Fruit fly (Drosophila melanogaster) whole organism, embryonic: ENCODE data around the gene Rtnl1.

Source experiments
- Ada2b ChIP-seq: fragments of 200-800 bp; sonication (Bioruptor generic); IDR thresholded peaks from 2 replicates; pipeline ENCODE4 v1.3.6; 2022; ENCODE audit warnings: missing biosample characterization, missing genetic modification characterization
- Adf1 ChIP-seq: fragments of 200-800 bp; sonication (Bioruptor generic); IDR thresholded peaks from 2 replicates; pipeline ENCODE4 v1.3.6; 2022; ENCODE audit warnings: missing biosample characterization, missing genetic modification characterization
- Atf-2 ChIP-seq: fragments of 200-800 bp; sonication (Bioruptor generic); optimal IDR thresholded peaks from 2 replicates; lab custom pipeline; 2016; ENCODE audit warnings: missing biosample characterization, missing genetic modification characterization
- B-H1 ChIP-seq: fragments of 200-800 bp; sonication (Bioruptor generic); IDR thresholded peaks from 3 replicates; pipeline ENCODE4 v1.3.6; 2022; ENCODE audit warnings: missing biosample characterization, missing genetic modification characterization
- BEAF-32 ChIP-seq: fragments of 200-800 bp; sonication (Bioruptor generic); optimal IDR thresholded peaks from 3 replicates; lab custom pipeline; 2017; ENCODE audit warnings: missing biosample characterization, missing genetic modification characterization, mild to moderate bottlenecking, moderate library complexity, missing genetic modification reagents
- CG10321 ChIP-seq: fragments of 200-800 bp; sonication (Bioruptor generic); IDR thresholded peaks from 2 replicates; pipeline ENCODE4 v1.3.6; 2022; ENCODE audit warnings: missing biosample characterization, missing genetic modification characterization
- CG11093 ChIP-seq: fragments of 200-800 bp; sonication (Bioruptor generic); IDR thresholded peaks from 3 replicates; pipeline ENCODE4 v1.3.6; 2022; ENCODE audit warnings: missing biosample characterization, missing genetic modification characterization
- CG13296 ChIP-seq: fragments of 200-800 bp; sonication (Bioruptor generic); optimal IDR thresholded peaks from 3 replicates; lab custom pipeline; 2018; ENCODE audit warnings: missing biosample characterization, mild to moderate bottlenecking, missing genetic modification characterization
- CG14965 ChIP-seq: fragments of 200-800 bp; sonication (Bioruptor generic); optimal IDR thresholded peaks from 2 replicates; lab custom pipeline; 2016; ENCODE audit warnings: missing biosample characterization, missing genetic modification characterization, borderline replicate concordance
- CG15479 ChIP-seq: fragments of 200-800 bp; sonication (Bioruptor generic); optimal IDR thresholded peaks from 3 replicates; lab custom pipeline; 2019; ENCODE audit warnings: missing biosample characterization, mild to moderate bottlenecking, missing genetic modification characterization, moderate library complexity
- CG17829 ChIP-seq: fragments of 200-800 bp; optimal IDR thresholded peaks from 2 replicates; lab custom pipeline; 2019; ENCODE audit warnings: missing biosample characterization, mild to moderate bottlenecking, missing genetic modification characterization, moderate library complexity
- CG7745 ChIP-seq: fragments of 200-800 bp; sonication (Bioruptor generic); optimal IDR thresholded peaks from 2 replicates; lab custom pipeline; 2018; ENCODE audit warnings: missing biosample characterization, mild to moderate bottlenecking, missing genetic modification characterization, moderate library complexity
- CG7839 ChIP-seq: fragments of 200-800 bp; sonication (Bioruptor generic); optimal IDR thresholded peaks from 3 replicates; lab custom pipeline; 2018; ENCODE audit warnings: missing biosample characterization, mild to moderate bottlenecking, missing genetic modification characterization, moderate library complexity
- CG9876 ChIP-seq: fragments of 200-800 bp; sonication (Bioruptor generic); optimal IDR thresholded peaks from 2 replicates; lab custom pipeline; 2016; ENCODE audit warnings: missing biosample characterization, missing genetic modification characterization
- CrebB ChIP-seq: fragments of 200-800 bp; sonication (Bioruptor generic); optimal IDR thresholded peaks from 3 replicates; lab custom pipeline; 2018; ENCODE audit warnings: missing biosample characterization, mild to moderate bottlenecking, missing genetic modification characterization
- Deaf1 ChIP-seq: fragments of 200-800 bp; optimal IDR thresholded peaks from 3 replicates; lab custom pipeline; 2019; ENCODE audit warnings: missing biosample characterization, mild to moderate bottlenecking, missing genetic modification characterization, moderate library complexity
- Ets65A ChIP-seq: fragments of 200-800 bp; sonication (Bioruptor generic); peaks from one replicate; lab custom pipeline; 2016; ENCODE audit warnings: missing biosample characterization, missing genetic modification characterization
- Fer1 ChIP-seq: fragments of 200-800 bp; sonication (Bioruptor generic); optimal IDR thresholded peaks from 2 replicates; lab custom pipeline; 2017; ENCODE audit warnings: missing biosample characterization, mild to moderate bottlenecking, missing genetic modification characterization
- HLH4C ChIP-seq: fragments of 200-800 bp; sonication (Bioruptor generic); IDR thresholded peaks from 3 replicates; pipeline ENCODE4 v1.3.6; 2022; ENCODE audit warnings: missing biosample characterization, missing genetic modification characterization; ENCODE audit not compliant: partially characterized antibody
- Lim3 ChIP-seq: fragments of 200-800 bp; sonication (Bioruptor generic); IDR thresholded peaks from 2 replicates; pipeline ENCODE4 v1.3.6; 2022; ENCODE audit warnings: missing biosample characterization, missing genetic modification characterization
- Mrtf ChIP-seq: fragments of 200-800 bp; sonication (Bioruptor generic); IDR thresholded peaks from 3 replicates; pipeline ENCODE4 v1.3.6; 2022; ENCODE audit warnings: missing biosample characterization, missing genetic modification characterization
- NfI ChIP-seq: fragments of 200-800 bp; sonication (Bioruptor generic); optimal IDR thresholded peaks from 3 replicates; lab custom pipeline; 2018; ENCODE audit warnings: missing biosample characterization, mild to moderate bottlenecking, missing genetic modification characterization, moderate library complexity
- Oli ChIP-seq: fragments of 200-800 bp; sonication (Bioruptor generic); optimal IDR thresholded peaks from 2 replicates; lab custom pipeline; 2018; ENCODE audit warnings: missing biosample characterization, mild to moderate bottlenecking, missing genetic modification characterization, moderate library complexity
- PHDP ChIP-seq: fragments of 200-800 bp; sonication (Bioruptor generic); optimal IDR thresholded peaks from 3 replicates; lab custom pipeline; 2018; ENCODE audit warnings: missing biosample characterization, mild to moderate bottlenecking, missing genetic modification characterization, moderate library complexity
- Ptx1 ChIP-seq: fragments of 200-800 bp; sonication (Bioruptor generic); IDR thresholded peaks from 2 replicates; pipeline ENCODE4 v1.3.6; 2022; ENCODE audit warnings: missing biosample characterization, missing genetic modification characterization
- Scr ChIP-seq: fragments of 200-800 bp; sonication (Bioruptor generic); IDR thresholded peaks from 2 replicates; pipeline ENCODE4 v1.3.6; 2022; ENCODE audit warnings: missing biosample characterization, missing genetic modification characterization; ENCODE audit not compliant: partially characterized antibody
- Ssrp ChIP-seq: fragments of 200-800 bp; sonication (Bioruptor generic); optimal IDR thresholded peaks from 2 replicates; lab custom pipeline; 2018; ENCODE audit warnings: missing biosample characterization, mild to moderate bottlenecking, missing genetic modification characterization, moderate library complexity
- Trl ChIP-seq, 3 experiments: fragments of >200 bp in 2 of 3; fragments of 200-800 bp in 1 of 3; sonication (Bioruptor generic) in 1 of 3; optimal IDR thresholded peaks; 2 replicates in 1 of 3; 3 replicates in 2 of 3; lab custom pipeline; 2016 to 2017; ENCODE audit warnings: missing biosample characterization in 1 of 3, missing genetic modification characterization in 1 of 3
- al ChIP-seq: fragments of 200-800 bp; sonication (Bioruptor generic); IDR thresholded peaks from 2 replicates; pipeline ENCODE4 v1.3.6; 2022; ENCODE audit warnings: missing biosample characterization, missing genetic modification characterization
- amos ChIP-seq: fragments of 200-800 bp; sonication (Bioruptor generic); IDR thresholded peaks from 2 replicates; pipeline ENCODE4 v1.3.6; 2022; ENCODE audit warnings: missing biosample characterization, missing genetic modification characterization; ENCODE audit not compliant: partially characterized antibody
- ato ChIP-seq: fragments of 200-800 bp; sonication (Bioruptor generic); IDR thresholded peaks from 2 replicates; pipeline ENCODE4 v1.3.6; 2022; ENCODE audit warnings: missing biosample characterization, missing genetic modification characterization; ENCODE audit not compliant: partially characterized antibody
- bsh ChIP-seq, 2 experiments: fragments of 200-800 bp; sonication (Bioruptor generic); optimal IDR thresholded peaks; 2 replicates each; lab custom pipeline; 2017 to 2018; ENCODE audit warnings: mild to moderate bottlenecking in 2 of 2, missing biosample characterization in 2 of 2, missing genetic modification characterization in 2 of 2, moderate library complexity in 1 of 2
- crp ChIP-seq, 2 experiments: fragments of 200-800 bp; sonication (Bioruptor generic); optimal IDR thresholded peaks; 2 replicates in 1 of 2; 3 replicates in 1 of 2; lab custom pipeline; 2017; ENCODE audit warnings: missing biosample characterization in 2 of 2, missing genetic modification characterization in 2 of 2, mild to moderate bottlenecking in 1 of 2, moderate library complexity in 1 of 2
- gsb-n ChIP-seq: fragments of 200-800 bp; sonication (Bioruptor generic); optimal IDR thresholded peaks from 3 replicates; lab custom pipeline; 2018; ENCODE audit warnings: missing biosample characterization, mild to moderate bottlenecking, missing genetic modification characterization
- lov ChIP-seq, 2 experiments: fragments of 200-800 bp in 1 of 2; fragments of >200 bp in 1 of 2; sonication (Bioruptor generic) in 1 of 2; IDR thresholded peaks in 1 of 2; optimal IDR thresholded peaks in 1 of 2; 2 replicates in 1 of 2; 3 replicates in 1 of 2; pipeline versions ENCODE4 v1.3.6 to Lab custom; 2017 to 2022; ENCODE audit warnings: missing biosample characterization in 1 of 2, missing genetic modification characterization in 1 of 2
- onecut ChIP-seq: fragments of 200-800 bp; sonication (Bioruptor generic); IDR thresholded peaks from 2 replicates; pipeline ENCODE4 v1.3.6; 2022; ENCODE audit warnings: missing biosample characterization, missing genetic modification characterization
- psq ChIP-seq: fragments of 200-800 bp; sonication (Bioruptor generic); optimal IDR thresholded peaks from 2 replicates; lab custom pipeline; 2017; ENCODE audit warnings: missing biosample characterization, missing genetic modification characterization
- sens-2 ChIP-seq: fragments of 200-800 bp; sonication (Bioruptor generic); IDR thresholded peaks from 2 replicates; pipeline ENCODE4 v1.3.6; 2022; ENCODE audit warnings: missing biosample characterization, missing genetic modification characterization
- slou ChIP-seq: fragments of 200-800 bp; sonication (Bioruptor generic); optimal IDR thresholded peaks from 3 replicates; lab custom pipeline; 2016; ENCODE audit warnings: missing biosample characterization, missing genetic modification characterization
- twi ChIP-seq: fragments of 200-800 bp; optimal IDR thresholded peaks from 2 replicates; lab custom pipeline; 2019; ENCODE audit warnings: missing biosample characterization, mild to moderate bottlenecking, missing genetic modification characterization, moderate library complexity
- vvl ChIP-seq: fragments of 200-800 bp; sonication (Bioruptor generic); IDR thresholded peaks from 2 replicates; pipeline ENCODE4 v1.3.6; 2022; ENCODE audit warnings: missing biosample characterization, missing genetic modification characterization
- zen2 ChIP-seq: fragments of 200-800 bp; sonication (Bioruptor generic); IDR thresholded peaks from 3 replicates; pipeline ENCODE4 v1.3.6; 2022; ENCODE audit warnings: missing biosample characterization, missing genetic modification characterization; ENCODE audit not compliant: partially characterized antibody
- zfh2 ChIP-seq: fragments of 200-800 bp; sonication (Bioruptor generic); optimal IDR thresholded peaks from 2 replicates; lab custom pipeline; 2016; ENCODE audit warnings: missing biosample characterization, missing genetic modification characterization

The Rtnl1 gene

dm6 chr2L:4998571-4999191 lies 10.8 kb downstream of the Rtnl1 start (continued):
- TF ChIP-seq Trl (optimal IDR thresholded peaks at IDR 0.05; lab: Kevin White, UChicago) (peak; percentile 23 to 55), Trl (GFP tag; optimal IDR thresholded peaks at IDR 0.05; lab: Kevin White, UChicago) (no peak)

- TF ChIP-seq BEAF-32 (GFP tag; lab: Kevin White, UChicago) (peak; percentile 19), Deaf1 (no peak), CG15479 (GFP tag; lab: Kevin White, UChicago) (peak; percentile 77), Ets65A (GFP tag; lab: Kevin White, UChicago) (peak; percentile 80), Ptx1 (GFP tag; lab: Robert Waterston, UW) (0 out of 2 replicates have a peak, but pooled peaks have one; percentile 5), Ssrp (peak; percentile 14)
These were observed 11.3 kb downstream of the Rtnl1 start for dm6 chr2L:4998260-4998560.

- TF ChIP-seq CG7839 (tag; lab: Kevin White, UChicago) (peak; percentile 99), sens-2 (peak; percentile 99), Adf1 (GFP tag; lab: Robert Waterston, UW) (peak; percentile 87), vvl (GFP tag; lab: Robert Waterston, UW) (peak; percentile 100), al (GFP tag; lab: Robert Waterston, UW) (peak; percentile 99), ato (GFP tag; lab: Robert Waterston, UW) (peak; percentile 44; the same call in 1 of the 2 replicates), bsh (GFP tag; optimal IDR thresholded peaks at IDR 0.05; lab: Kevin White, UChicago) (peak; percentile 98 to 99), amos (GFP tag; lab: Robert Waterston, UW) (no peak), CG17829 (tag; lab: Kevin White, UChicago) (peak; percentile 99), CG11093 (GFP tag; lab: Robert Waterston, UW) (peak; percentile 99), CG7745 (tag; lab: Kevin White, UChicago) (peak; percentile 88), Mrtf (GFP tag; lab: Robert Waterston, UW) (peak; percentile 99), lov (optimal IDR thresholded peaks at IDR 0.05; lab: Kevin White, UChicago) (no peak), lov (GFP tag; IDR thresholded peaks at IDR 0.05; lab: Robert Waterston, UW) (peak; percentile 98), onecut (GFP tag; lab: Robert Waterston, UW) (peak; percentile 97), slou (GFP tag; lab: Kevin White, UChicago) (peak; percentile 98), CrebB (peak; percentile 98), HLH4C (peak; percentile 66), NfI (GFP tag; lab: Kevin White, UChicago) (peak; percentile 99), gsb-n (tag; lab: Kevin White, UChicago) (peak; percentile 99), Ada2b (peak; percentile 99), CG9876 (GFP tag; lab: Kevin White, UChicago) (peak; percentile 99), zen2 (peak; percentile 43; the same call in 1 of the 3 replicates), crp (GFP tag; optimal IDR thresholded peaks at IDR 0.05; lab: Kevin White, UChicago) (peak; percentile 35 to 77), Scr (GFP tag; lab: Robert Waterston, UW) (peak; percentile 39; the same call in 1 of the 2 replicates), B-H1 (GFP tag; lab: Robert Waterston, UW) (peak; percentile 99), CG14965 (GFP tag; lab: Kevin White, UChicago) (peak; percentile 92), CG10321 (GFP tag; lab: Robert Waterston, UW) (peak; percentile 92), Fer1 (GFP tag; lab: Kevin White, UChicago) (peak; percentile 98), psq (GFP tag; lab: Kevin White, UChicago) (peak; percentile 95), PHDP (tag; lab: Kevin White, UChicago) (peak; percentile 99), Atf-2 (GFP tag; lab: Kevin White, UChicago) (peak; percentile 99), twi (peak; percentile 96), zfh2 (GFP tag; lab: Kevin White, UChicago) (peak; percentile 99), Oli (tag; lab: Kevin White, UChicago) (peak; percentile 99), Lim3 (GFP tag; lab: Robert Waterston, UW) (peak; percentile 99; the same call in 1 of the 2 replicates), CG13296 (GFP tag; lab: Kevin White, UChicago) (peak; percentile 96)
These were observed 11.9 kb downstream of the Rtnl1 start for dm6 chr2L:4997401-4998259.
